Worm (Caenorhabditis elegans): ENCODE results near the gene mdt-30.

DNA sequence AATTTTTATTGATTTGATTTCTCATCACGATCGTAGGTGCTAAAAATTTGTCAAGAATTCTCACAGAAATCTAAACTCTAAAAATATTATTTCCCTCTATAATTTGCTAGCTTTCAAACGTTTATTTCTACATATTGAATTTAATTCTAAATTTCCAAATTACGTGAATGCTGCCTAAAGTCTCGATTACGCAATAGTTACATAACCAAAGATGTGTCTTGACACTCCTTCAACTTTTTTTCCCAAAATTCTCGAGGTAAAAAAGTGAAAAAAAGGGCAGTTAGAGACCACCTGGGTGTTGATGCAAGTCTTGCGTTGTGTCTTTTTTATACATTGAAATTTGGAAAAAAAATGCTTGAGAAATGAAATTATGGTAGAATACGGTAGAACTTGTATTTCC is 24.0 kb upstream of the mdt-30 start:
- TF ChIP-seq T22C8.4 (GFP tag; IDR thresholded peaks at IDR 0.05): no peak
- TF ChIP-seq med-1 (GFP tag; optimal IDR thresholded peaks at IDR 0.05; ENCODE audit: insufficient read depth): no peak
- TF ChIP-seq flt-1 (GFP tag; IDR thresholded peaks at IDR 0.05): no peak
- no peak for TF ChIP-seq ztf-29 (GFP tag; IDR thresholded peaks at IDR 0.05)
- no peak for TF ChIP-seq cog-1 (tag; optimal IDR thresholded peaks at IDR 0.05)

Data from whole organism, midembryonic.